Fruit fly (Drosophila melanogaster) S2 (cell line): ENCODE results near the gene meigo.

Experiments
- CG8478 ChIP-seq: fragments of >200 bp; optimal IDR thresholded peaks from 2 replicates; lab custom pipeline; 2018
- CTCF ChIP-seq, 2 experiments: fragments of >200 bp; optimal IDR thresholded peaks; 2 replicates each; lab custom pipeline; 2018

DNA sequence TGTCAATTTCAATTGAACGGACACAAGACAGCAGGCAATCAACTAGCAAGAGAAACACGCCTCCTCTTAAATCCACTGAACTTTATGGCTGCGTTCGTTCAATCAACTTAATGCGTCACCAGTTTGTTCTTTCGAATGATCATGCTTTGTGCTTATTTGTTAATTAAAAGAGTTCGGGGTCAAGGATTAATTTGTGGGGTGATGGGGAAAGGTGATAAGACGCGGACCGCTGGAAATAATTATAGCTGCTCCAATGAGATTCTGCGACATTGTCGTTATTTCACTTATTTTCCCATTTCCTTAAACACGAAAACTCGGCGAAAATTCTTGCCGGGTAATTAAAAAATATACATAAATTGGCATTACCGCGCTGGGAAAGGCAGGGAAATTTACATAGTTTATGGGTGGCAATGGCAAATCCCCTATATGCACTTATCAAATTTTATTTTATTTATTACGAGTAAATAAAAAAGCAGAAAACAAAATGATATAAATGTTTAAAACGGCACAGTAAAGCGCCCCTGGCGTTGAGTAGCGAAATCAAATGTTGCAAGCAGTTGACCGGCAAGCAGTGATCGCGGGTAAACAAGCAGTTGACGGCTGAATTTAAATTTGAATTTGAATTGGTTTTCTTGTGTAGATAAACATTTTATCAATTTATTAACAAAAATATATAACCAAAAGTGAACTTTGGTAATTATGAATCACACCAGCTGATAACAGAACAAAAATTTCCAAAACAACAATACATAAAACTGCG is 46.5 kb downstream of the meigo start:
- TF ChIP-seq CTCF (optimal IDR thresholded peaks at IDR 0.05; lab: Kevin White, UChicago) (peak; percentile 84 to 95), CG8478 (lab: Kevin White, UChicago) (no peak)
